Worm (Caenorhabditis elegans) whole organism, L3 larva: ENCODE measurements around the gene F10E7.5.

Experiments used
- R02D3.7 ChIP-seq: fragments of 150-350 bp; optimal IDR thresholded peaks from 2 replicates; lab custom pipeline; 2014; ENCODE audit warnings: missing biosample characterization, missing genetic modification characterization
- ZK546.5 ChIP-seq: sonication (generic microtip); optimal IDR thresholded peaks from 2 replicates; lab custom pipeline; 2017; ENCODE audit warnings: missing biosample characterization, missing genetic modification characterization
- aly-2 ChIP-seq: fragments of 150-350 bp; optimal IDR thresholded peaks from 2 replicates; lab custom pipeline; 2014; ENCODE audit warnings: missing biosample characterization, missing genetic modification characterization
- ama-1 ChIP-seq: fragments of 150-350 bp; optimal IDR thresholded peaks from 2 replicates; lab custom pipeline; 2018
- ceh-16 ChIP-seq: sonication (generic microtip); optimal IDR thresholded peaks from 2 replicates; lab custom pipeline; 2017; ENCODE audit warnings: missing biosample characterization, missing genetic modification characterization
- ceh-28 ChIP-seq: fragments of 150-350 bp; optimal IDR thresholded peaks from 2 replicates; lab custom pipeline; 2014; ENCODE audit warnings: missing biosample characterization, missing genetic modification reagents, missing genetic modification characterization
- ceh-82 ChIP-seq: fragments of 150-350 bp; optimal IDR thresholded peaks from 2 replicates; lab custom pipeline; 2014; ENCODE audit warnings: missing biosample characterization, missing genetic modification characterization
- ceh-9 ChIP-seq: sonication (generic microtip); optimal IDR thresholded peaks from 2 replicates; lab custom pipeline; 2018; ENCODE audit warnings: missing biosample characterization, missing genetic modification characterization
- egl-27 ChIP-seq: sonication (generic microtip); optimal IDR thresholded peaks from 4 replicates; lab custom pipeline; 2017; ENCODE audit warnings: missing biosample characterization, missing genetic modification reagents, missing genetic modification characterization
- egl-5 ChIP-seq: fragments of 150-350 bp; optimal IDR thresholded peaks from 2 replicates; lab custom pipeline; 2017; ENCODE audit warnings: missing biosample characterization, missing genetic modification reagents, missing genetic modification characterization, inconsistent platforms
- elt-3 ChIP-seq, 3 experiments: fragments of 150-350 bp in 1 of 3; sonication (generic microtip) in 2 of 3; optimal IDR thresholded peaks; 2 replicates in 2 of 3; 4 replicates in 1 of 3; lab custom pipeline; 2014 to 2017; ENCODE audit warnings: missing biosample characterization in 3 of 3, missing genetic modification characterization in 3 of 3
- eor-1 ChIP-seq, 2 experiments: fragments of 150-350 bp; optimal IDR thresholded peaks; 2 replicates each; lab custom pipeline; 2014 to 2018; ENCODE audit warnings: missing biosample characterization in 2 of 2, missing genetic modification characterization in 2 of 2
- fkh-10 ChIP-seq: sonication (generic microtip); optimal IDR thresholded peaks from 2 replicates; lab custom pipeline; 2017; ENCODE audit warnings: missing biosample characterization, missing genetic modification reagents, missing genetic modification characterization
- fkh-2 ChIP-seq: fragments of 150-350 bp; optimal IDR thresholded peaks from 2 replicates; lab custom pipeline; 2014; ENCODE audit warnings: missing biosample characterization, missing genetic modification reagents, missing genetic modification characterization
- hmg-11 ChIP-seq: sonication (generic microtip); optimal IDR thresholded peaks from 2 replicates; lab custom pipeline; 2016; ENCODE audit warnings: missing genetic modification characterization, missing compliant biosample characterization
- jun-1 ChIP-seq: fragments of 150-350 bp; optimal IDR thresholded peaks from 2 replicates; lab custom pipeline; 2014; ENCODE audit warnings: missing biosample characterization, missing genetic modification reagents, missing genetic modification characterization
- lin-15B ChIP-seq: fragments of 150-350 bp; optimal IDR thresholded peaks from 2 replicates; lab custom pipeline; 2014; ENCODE audit warnings: missing biosample characterization, missing genetic modification characterization
- lin-39 ChIP-seq: fragments of 150-350 bp; optimal IDR thresholded peaks from 2 replicates; lab custom pipeline; 2018; ENCODE audit warnings: missing biosample characterization, missing genetic modification reagents, missing genetic modification characterization
- mdl-1 ChIP-seq: fragments of 150-350 bp; optimal IDR thresholded peaks from 2 replicates; lab custom pipeline; 2014; ENCODE audit warnings: missing biosample characterization, missing genetic modification characterization
- mml-1 ChIP-seq: fragments of 150-350 bp; sonication (generic microtip); optimal IDR thresholded peaks from 3 replicates; lab custom pipeline; 2014; ENCODE audit warnings: missing biosample characterization, missing genetic modification characterization
- nfya-1 ChIP-seq: sonication (generic microtip); optimal IDR thresholded peaks from 2 replicates; lab custom pipeline; 2017; ENCODE audit warnings: missing genetic modification characterization, mild to moderate bottlenecking, missing compliant biosample characterization, antibody characterized with exemption, moderate library complexity; ENCODE audit not compliant: insufficient read depth
- nhr-11 ChIP-seq: fragments of 150-350 bp; optimal IDR thresholded peaks from 2 replicates; lab custom pipeline; 2014; ENCODE audit warnings: missing biosample characterization, missing genetic modification characterization
- nhr-12 ChIP-seq: fragments of 150-350 bp; optimal IDR thresholded peaks from 2 replicates; lab custom pipeline; 2014; ENCODE audit warnings: missing biosample characterization, missing genetic modification characterization
- nhr-23 ChIP-seq: fragments of 150-350 bp; optimal IDR thresholded peaks from 2 replicates; lab custom pipeline; 2014; ENCODE audit warnings: missing biosample characterization, missing genetic modification reagents, missing genetic modification characterization
- nhr-237 ChIP-seq: fragments of 150-350 bp; optimal IDR thresholded peaks from 2 replicates; lab custom pipeline; 2014; ENCODE audit warnings: missing biosample characterization, missing genetic modification characterization
- nhr-25 ChIP-seq: sonication (generic microtip); optimal IDR thresholded peaks from 2 replicates; lab custom pipeline; 2017; ENCODE audit warnings: missing biosample characterization, missing genetic modification characterization
- nhr-43 ChIP-seq: sonication (generic microtip); optimal IDR thresholded peaks from 2 replicates; lab custom pipeline; 2016; ENCODE audit warnings: mild to moderate bottlenecking, missing genetic modification characterization, missing compliant biosample characterization; ENCODE audit not compliant: poor library complexity, severe bottlenecking
- nhr-67 ChIP-seq: fragments of 150-350 bp; optimal IDR thresholded peaks from 2 replicates; lab custom pipeline; 2014; ENCODE audit warnings: missing biosample characterization, missing genetic modification characterization
- nhr-76 ChIP-seq: fragments of 150-350 bp; sonication (generic microtip); optimal IDR thresholded peaks from 5 replicates; lab custom pipeline; 2014; ENCODE audit warnings: missing biosample characterization, missing genetic modification characterization
- nhr-77 ChIP-seq: fragments of 150-350 bp; optimal IDR thresholded peaks from 2 replicates; lab custom pipeline; 2014; ENCODE audit warnings: missing biosample characterization, missing genetic modification characterization
- pha-4 ChIP-seq: fragments of 150-350 bp; optimal IDR thresholded peaks from 2 replicates; lab custom pipeline; 2014; ENCODE audit warnings: missing biosample characterization, missing genetic modification reagents, missing genetic modification characterization
- pqm-1 ChIP-seq: fragments of 150-350 bp; optimal IDR thresholded peaks from 2 replicates; lab custom pipeline; 2017; ENCODE audit warnings: missing biosample characterization, missing genetic modification characterization, inconsistent platforms
- sea-2 ChIP-seq: fragments of 150-350 bp; sonication (generic microtip); optimal IDR thresholded peaks from 4 replicates; lab custom pipeline; 2014; ENCODE audit warnings: missing biosample characterization, missing genetic modification reagents, missing genetic modification characterization
- skn-1 ChIP-seq: fragments of 150-350 bp; optimal IDR thresholded peaks from 2 replicates; lab custom pipeline; 2014; ENCODE audit warnings: missing biosample characterization, missing genetic modification characterization
- snpc-4 ChIP-seq: fragments of 150-350 bp; optimal IDR thresholded peaks from 2 replicates; lab custom pipeline; 2014; ENCODE audit warnings: missing biosample characterization, missing genetic modification characterization
- tbx-2 ChIP-seq: sonication (generic microtip); optimal IDR thresholded peaks from 2 replicates; lab custom pipeline; 2016; ENCODE audit warnings: mild to moderate bottlenecking, missing genetic modification characterization, missing compliant biosample characterization
- unc-39 ChIP-seq: sonication (generic microtip); optimal IDR thresholded peaks from 4 replicates; lab custom pipeline; 2017; ENCODE audit warnings: missing biosample characterization, missing genetic modification characterization
- unc-62 ChIP-seq: fragments of 150-350 bp; sonication (generic microtip); optimal IDR thresholded peaks from 4 replicates; lab custom pipeline; 2014; ENCODE audit warnings: missing biosample characterization, missing genetic modification reagents, missing genetic modification characterization
- zag-1 ChIP-seq: fragments of 150-350 bp; optimal IDR thresholded peaks from 2 replicates; lab custom pipeline; 2014; ENCODE audit warnings: missing biosample characterization, missing genetic modification characterization

The F10E7.5 gene

ce11 chrII:7111657-7112049, at the start of gene F10E7.5:
Gene F10E7.5 (plus strand): TSS chrII:7111978.
- TF ChIP-seq snpc-4 (tag; lab: Kevin White, UChicago) = peak; percentile 41
- TF ChIP-seq elt-3 (tag; optimal IDR thresholded peaks at IDR 0.05; lab: Kevin White, UChicago) = no peak
- TF ChIP-seq fkh-10 = peak; percentile 1
- no peak for TF ChIP-seq unc-62 (GFP tag; lab: Kevin White, UChicago)
- no peak for TF ChIP-seq mml-1 (tag; lab: Kevin White, UChicago)
- TF ChIP-seq nhr-237 = no peak
- TF ChIP-seq lin-15B (tag; lab: Kevin White, UChicago) = peak; percentile 48
- TF ChIP-seq ZK546.5 = no peak
- no peak for TF ChIP-seq fkh-2 (tag; lab: Kevin White, UChicago)
- TF ChIP-seq unc-39 (tag; lab: Kevin White, UChicago) = no peak
- TF ChIP-seq ceh-28 (tag; lab: Kevin White, UChicago) = no peak
- no peak for TF ChIP-seq tbx-2
- TF ChIP-seq ceh-16 (tag; lab: Kevin White, UChicago) = no peak
- TF ChIP-seq R02D3.7 (tag; lab: Kevin White, UChicago) = no peak
- TF ChIP-seq egl-5 = no peak
- no peak for TF ChIP-seq nhr-12
- peak; percentile 81 for TF ChIP-seq nfya-1 (tag; lab: Kevin White, UChicago)
- peak; percentile 3 for TF ChIP-seq skn-1 (tag; lab: Kevin White, UChicago)
- TF ChIP-seq nhr-23 (tag; lab: Kevin White, UChicago) = no peak
- peak; percentile 11 for TF ChIP-seq ceh-82 (tag; lab: Kevin White, UChicago)
- no peak for TF ChIP-seq nhr-25
- peak; percentile 27 for TF ChIP-seq lin-39 (tag; lab: Kevin White, UChicago)
- TF ChIP-seq egl-27 (tag; lab: Kevin White, UChicago) = no peak
- TF ChIP-seq pqm-1 (tag; lab: Kevin White, UChicago) = no peak
- no peak for TF ChIP-seq jun-1 (tag; lab: Kevin White, UChicago)
- no peak for TF ChIP-seq aly-2 (tag; lab: Kevin White, UChicago)
- peak; percentile 13 for TF ChIP-seq nhr-43 (tag; lab: Kevin White, UChicago)

- TF ChIP-seq egl-27 (tag; lab: Kevin White, UChicago) = no peak
- TF ChIP-seq mdl-1 (tag; lab: Kevin White, UChicago) = no peak
- TF ChIP-seq ceh-82 (tag; lab: Kevin White, UChicago) = no peak
- no peak for TF ChIP-seq hmg-11 (tag; lab: Kevin White, UChicago)
- TF ChIP-seq nhr-11 (tag; lab: Kevin White, UChicago) = no peak
- TF ChIP-seq nhr-76 (tag; lab: Kevin White, UChicago) = no peak
- TF ChIP-seq nhr-25 = no peak
- TF ChIP-seq nhr-67 (tag; lab: Kevin White, UChicago) = no peak
- TF ChIP-seq eor-1 (tag; optimal IDR thresholded peaks at IDR 0.05; lab: Kevin White, UChicago) = no peak
- no peak for TF ChIP-seq sea-2 (GFP tag; lab: Kevin White, UChicago)
- TF ChIP-seq nhr-12 = no peak
- no peak for TF ChIP-seq ceh-16 (tag; lab: Kevin White, UChicago)
- no peak for TF ChIP-seq unc-39 (tag; lab: Kevin White, UChicago)
- TF ChIP-seq egl-5 = no peak
Observed at ce11 chrII:7065391-7065790, 46.4 kb upstream of the F10E7.5 start, which contains the start of gene nos-2. Gene nos-2 (plus strand): TSS chrII:7065618.

ce11 chrII:7069866-7070265, 41.9 kb upstream of the F10E7.5 start, which contains the start of gene him-14:
Gene him-14 (minus strand): TSS chrII:7069966.
- TF ChIP-seq nfya-1 (tag; lab: Kevin White, UChicago) (no peak), ama-1 (lab: Kevin White, UChicago) (no peak), nhr-77 (no peak)

- TF ChIP-seq ZK546.5 (no peak), ceh-28 (tag; lab: Kevin White, UChicago) (no peak), hmg-11 (tag; lab: Kevin White, UChicago) (no peak), nhr-237 (no peak), nhr-76 (tag; lab: Kevin White, UChicago) (no peak), skn-1 (tag; lab: Kevin White, UChicago) (no peak), zag-1 (no peak), ceh-9 (tag; lab: Kevin White, UChicago) (no peak), nhr-43 (tag; lab: Kevin White, UChicago) (no peak), nhr-25 (no peak), elt-3 (tag; optimal IDR thresholded peaks at IDR 0.05; lab: Kevin White, UChicago) (no peak), egl-5 (no peak), snpc-4 (tag; lab: Kevin White, UChicago) (no peak), fkh-10 (no peak), fkh-2 (tag; lab: Kevin White, UChicago) (no peak), ama-1 (lab: Kevin White, UChicago) (no peak), pha-4 (tag; lab: Kevin White, UChicago) (no peak), R02D3.7 (tag; lab: Kevin White, UChicago) (no peak), ceh-16 (tag; lab: Kevin White, UChicago) (no peak), nhr-67 (tag; lab: Kevin White, UChicago) (no peak)
Observed at ce11 chrII:7070434-7070833, 41.3 kb upstream of the F10E7.5 start.
